Worm (Caenorhabditis elegans) whole organism, late embryonic: ENCODE measurements around the gene pals-32.

Source experiments
- C08G9.2 ChIP-seq: sonication (generic microtip); optimal IDR thresholded peaks from 2 replicates; lab custom pipeline; 2016; ENCODE audit warnings: mild to moderate bottlenecking, missing genetic modification characterization, moderate library complexity, missing compliant biosample characterization
- F13H6.1 ChIP-seq: sonication (generic microtip); optimal IDR thresholded peaks from 2 replicates; lab custom pipeline; 2016; ENCODE audit warnings: missing genetic modification characterization, missing compliant biosample characterization
- K09A11.1 ChIP-seq: sonication (generic microtip); optimal IDR thresholded peaks from 2 replicates; lab custom pipeline; 2017; ENCODE audit warnings: antibody characterized with exemption, mild to moderate bottlenecking, missing genetic modification characterization, missing compliant biosample characterization; ENCODE audit not compliant: insufficient read depth
- Y22D7AL.16 ChIP-seq: sonication (generic microtip); optimal IDR thresholded peaks from 2 replicates; lab custom pipeline; 2016; ENCODE audit warnings: missing genetic modification characterization, missing compliant biosample characterization
- ahr-1 ChIP-seq: sonication (generic microtip); optimal IDR thresholded peaks from 2 replicates; lab custom pipeline; 2016; ENCODE audit warnings: missing genetic modification characterization, missing compliant biosample characterization
- ama-1 ChIP-seq: fragments of 150-350 bp; optimal IDR thresholded peaks from 2 replicates; lab custom pipeline; 2014
- ceh-14 ChIP-seq: sonication (generic microtip); optimal IDR thresholded peaks from 2 replicates; lab custom pipeline; 2016; ENCODE audit warnings: missing genotype, missing genetic modification characterization, missing compliant biosample characterization
- ceh-18 ChIP-seq: sonication (generic microtip); optimal IDR thresholded peaks from 2 replicates; lab custom pipeline; 2016; ENCODE audit warnings: missing genetic modification characterization, missing compliant biosample characterization
- ceh-24 ChIP-seq: sonication (generic microtip); optimal IDR thresholded peaks from 2 replicates; lab custom pipeline; 2016; ENCODE audit warnings: mild to moderate bottlenecking, missing genetic modification characterization, missing compliant biosample characterization
- ceh-30 ChIP-seq: fragments of 150-350 bp; optimal IDR thresholded peaks from 2 replicates; lab custom pipeline; 2014; ENCODE audit warnings: missing biosample characterization, missing genetic modification characterization
- ceh-45 ChIP-seq: fragments of 200-800 bp; sonication (Bioruptor generic); IDR thresholded peaks from 2 replicates; pipeline ENCODE4 v1.3.6; 2022; ENCODE audit warnings: missing genetic modification reagents, missing genetic modification characterization, missing compliant biosample characterization
- ceh-48 ChIP-seq: sonication (generic microtip); optimal IDR thresholded peaks from 2 replicates; lab custom pipeline; 2016; ENCODE audit warnings: missing genetic modification characterization, inconsistent platforms, missing compliant biosample characterization
- ceh-9 ChIP-seq: sonication (generic microtip); optimal IDR thresholded peaks from 2 replicates; lab custom pipeline; 2016; ENCODE audit warnings: mild to moderate bottlenecking, missing genetic modification characterization, inconsistent platforms, missing compliant biosample characterization
- che-1 ChIP-seq: sonication (generic microtip); optimal IDR thresholded peaks from 2 replicates; lab custom pipeline; 2016; ENCODE audit warnings: mild to moderate bottlenecking, missing genetic modification characterization, missing compliant biosample characterization
- elt-2 ChIP-seq: sonication (generic microtip); optimal IDR thresholded peaks from 2 replicates; lab custom pipeline; 2016; ENCODE audit warnings: missing genetic modification reagents, missing genetic modification characterization, missing compliant biosample characterization
- ets-4 ChIP-seq: sonication (generic microtip); optimal IDR thresholded peaks from 2 replicates; lab custom pipeline; 2016; ENCODE audit warnings: missing genetic modification characterization, missing compliant biosample characterization
- eyg-1 ChIP-seq: sonication (generic microtip); optimal IDR thresholded peaks from 2 replicates; lab custom pipeline; 2016; ENCODE audit warnings: missing genotype, missing genetic modification characterization, missing compliant biosample characterization
- fax-1 ChIP-seq: sonication (generic microtip); optimal IDR thresholded peaks from 2 replicates; lab custom pipeline; 2016; ENCODE audit warnings: missing genotype, missing genetic modification characterization, missing compliant biosample characterization
- fkh-6 ChIP-seq: sonication (generic microtip); optimal IDR thresholded peaks from 2 replicates; lab custom pipeline; 2016; ENCODE audit warnings: missing genetic modification characterization, missing compliant biosample characterization
- gmeb-2 ChIP-seq: sonication (generic microtip); optimal IDR thresholded peaks from 2 replicates; lab custom pipeline; 2016; ENCODE audit warnings: missing genetic modification characterization, inconsistent platforms, missing compliant biosample characterization
- hlh-15 ChIP-seq: sonication (generic microtip); optimal IDR thresholded peaks from 2 replicates; lab custom pipeline; 2016; ENCODE audit warnings: missing genetic modification characterization, missing compliant biosample characterization
- hlh-30 ChIP-seq: sonication (generic microtip); optimal IDR thresholded peaks from 2 replicates; lab custom pipeline; 2017; ENCODE audit warnings: antibody characterized with exemption, missing genetic modification characterization, missing compliant biosample characterization; ENCODE audit not compliant: insufficient read depth
- lim-6 ChIP-seq: sonication (generic microtip); optimal IDR thresholded peaks from 2 replicates; lab custom pipeline; 2016; ENCODE audit warnings: missing genetic modification characterization, missing compliant biosample characterization
- lin-11 ChIP-seq: fragments of 200-800 bp; sonication (Bioruptor generic); optimal IDR thresholded peaks from 2 replicates; lab custom pipeline; 2018; ENCODE audit warnings: mild to moderate bottlenecking, missing genetic modification characterization, missing compliant biosample characterization
- nfya-1 ChIP-seq: sonication (generic microtip); optimal IDR thresholded peaks from 2 replicates; lab custom pipeline; 2017; ENCODE audit warnings: missing genetic modification characterization, mild to moderate bottlenecking, missing compliant biosample characterization, antibody characterized with exemption, moderate library complexity
- nhr-11 ChIP-seq: fragments of 150-350 bp; optimal IDR thresholded peaks from 2 replicates; lab custom pipeline; 2014; ENCODE audit warnings: missing biosample characterization, missing genetic modification characterization
- nhr-232 ChIP-seq: sonication (generic microtip); optimal IDR thresholded peaks from 2 replicates; lab custom pipeline; 2016; ENCODE audit warnings: missing genetic modification characterization, missing compliant biosample characterization
- npax-4 ChIP-seq: sonication (generic microtip); optimal IDR thresholded peaks from 2 replicates; lab custom pipeline; 2016; ENCODE audit warnings: missing genetic modification characterization, missing compliant biosample characterization
- odd-2 ChIP-seq: sonication (generic microtip); optimal IDR thresholded peaks from 2 replicates; lab custom pipeline; 2017; ENCODE audit warnings: antibody characterized with exemption, mild to moderate bottlenecking, missing genetic modification characterization, missing compliant biosample characterization
- pax-1 ChIP-seq: fragments of 150-350 bp; optimal IDR thresholded peaks from 2 replicates; lab custom pipeline; 2014; ENCODE audit warnings: missing biosample characterization, missing genetic modification characterization
- pha-2 ChIP-seq: sonication (generic microtip); optimal IDR thresholded peaks from 2 replicates; lab custom pipeline; 2017; ENCODE audit warnings: mild to moderate bottlenecking, missing genetic modification characterization, missing compliant biosample characterization
- pha-4 ChIP-seq: fragments of 150-350 bp; optimal IDR thresholded peaks from 2 replicates; lab custom pipeline; 2018; ENCODE audit warnings: missing biosample characterization, missing genetic modification reagents, missing genetic modification characterization
- pqm-1 ChIP-seq: sonication (generic microtip); optimal IDR thresholded peaks from 2 replicates; lab custom pipeline; 2016; ENCODE audit warnings: missing genetic modification characterization, missing compliant biosample characterization
- ref-2 ChIP-seq: sonication (generic microtip); optimal IDR thresholded peaks from 2 replicates; lab custom pipeline; 2016; ENCODE audit warnings: missing genetic modification characterization, missing compliant biosample characterization
- rnt-1 ChIP-seq: sonication (generic microtip); optimal IDR thresholded peaks from 2 replicates; lab custom pipeline; 2016; ENCODE audit warnings: missing genetic modification characterization, missing compliant biosample characterization
- sox-4 ChIP-seq: sonication (generic microtip); optimal IDR thresholded peaks from 2 replicates; lab custom pipeline; 2017; ENCODE audit warnings: mild to moderate bottlenecking, missing genetic modification characterization, inconsistent platforms, missing compliant biosample characterization
- syd-9 ChIP-seq: sonication (generic microtip); optimal IDR thresholded peaks from 2 replicates; lab custom pipeline; 2016; ENCODE audit warnings: mild to moderate bottlenecking, missing genetic modification characterization, moderate library complexity, missing compliant biosample characterization
- ttx-3 ChIP-seq: sonication (generic microtip); optimal IDR thresholded peaks from 2 replicates; lab custom pipeline; 2016; ENCODE audit warnings: missing genetic modification reagents, missing genetic modification characterization, missing compliant biosample characterization
- unc-3 ChIP-seq, 2 experiments: fragments of 200-800 bp in 1 of 2; sonication (Bioruptor generic) in 1 of 2; sonication (generic microtip) in 1 of 2; conservative IDR thresholded peaks in 1 of 2; optimal IDR thresholded peaks in 1 of 2; 2 replicates each; pipeline versions ENCODE4 v1.3.6 to Lab custom; 2016 to 2022; ENCODE audit warnings: missing compliant biosample characterization in 2 of 2, missing genetic modification characterization in 2 of 2, missing genetic modification reagents in 1 of 2
- unc-42 ChIP-seq: sonication (generic microtip); optimal IDR thresholded peaks from 2 replicates; lab custom pipeline; 2016; ENCODE audit warnings: missing genotype, missing genetic modification characterization, missing compliant biosample characterization
- unc-86 ChIP-seq: sonication (generic microtip); optimal IDR thresholded peaks from 2 replicates; lab custom pipeline; 2016; ENCODE audit warnings: missing genetic modification characterization, missing compliant biosample characterization
- zip-5 ChIP-seq: sonication (generic microtip); optimal IDR thresholded peaks from 2 replicates; lab custom pipeline; 2016; ENCODE audit warnings: missing genetic modification characterization, missing compliant biosample characterization
- ztf-16 ChIP-seq: sonication (generic microtip); optimal IDR thresholded peaks from 2 replicates; lab custom pipeline; 2017; ENCODE audit warnings: missing genetic modification characterization, missing compliant biosample characterization

Gene pals-32

DNA sequence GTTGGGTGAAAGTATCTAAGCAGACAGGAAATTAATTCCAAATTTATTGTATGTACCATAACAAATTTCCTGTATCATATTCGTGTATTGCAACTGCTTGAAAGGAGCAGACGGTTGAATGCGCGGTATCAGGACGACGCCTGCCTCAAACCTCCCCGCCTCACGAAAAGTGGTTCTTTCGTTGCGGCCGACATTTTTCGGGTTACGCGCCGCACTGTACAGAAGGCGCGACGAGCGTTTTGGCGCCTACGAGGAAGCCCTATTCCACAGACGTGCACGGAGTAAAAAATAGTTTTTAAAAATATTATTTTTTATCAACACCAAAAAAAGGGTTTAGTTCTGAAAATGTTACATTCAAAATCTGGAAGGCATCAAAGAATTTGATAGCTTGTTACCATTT is 23.7 kb downstream of the pals-32 start:
- TF ChIP-seq ets-4 (tag; lab: Kevin White, UChicago) = no peak
- TF ChIP-seq che-1 (tag; lab: Kevin White, UChicago) = no peak
- TF ChIP-seq F13H6.1 = no peak
- no peak for TF ChIP-seq hlh-15

DNA sequence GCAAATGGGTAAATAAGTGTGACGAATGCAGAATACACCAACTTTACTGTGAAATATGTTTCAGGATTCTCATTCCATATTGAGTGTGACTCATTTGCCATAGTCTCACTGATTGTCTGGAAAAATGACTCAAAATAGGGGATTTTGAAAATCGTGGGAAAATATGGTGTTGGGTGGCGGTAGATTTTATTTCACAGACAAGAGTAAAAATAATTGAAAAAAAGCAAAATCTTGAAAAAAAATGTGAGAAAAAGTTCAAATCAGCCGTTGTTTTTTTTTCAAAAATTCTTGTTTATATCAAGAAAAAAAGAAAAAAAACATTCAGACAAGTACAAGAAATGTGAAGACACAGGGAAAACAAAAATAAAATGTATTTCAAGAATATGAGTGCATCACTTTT is 26.2 kb downstream of the pals-32 start, which contains the start of gene srh-38:
Gene srh-38, minus strand, starts transcription at position 101 of the 400 bp plus-strand sequence.
- TF ChIP-seq che-1 (tag; lab: Kevin White, UChicago) = no peak
- no peak for TF ChIP-seq unc-42
- TF ChIP-seq unc-86 (tag; lab: Kevin White, UChicago) = no peak
- no peak for TF ChIP-seq K09A11.1
- TF ChIP-seq F13H6.1 = no peak
- TF ChIP-seq Y22D7AL.16 (tag; lab: Kevin White, UChicago) = no peak
- TF ChIP-seq ceh-9 (tag; lab: Kevin White, UChicago) = no peak
- TF ChIP-seq ttx-3 (tag; lab: Kevin White, UChicago) = no peak
- TF ChIP-seq ceh-18 (tag; lab: Kevin White, UChicago) = no peak
- TF ChIP-seq ceh-24 (tag; lab: Kevin White, UChicago) = no peak
- TF ChIP-seq npax-4 (tag; lab: Kevin White, UChicago) = no peak
- TF ChIP-seq ama-1 (lab: Kevin White, UChicago) = no peak
- no peak for TF ChIP-seq nfya-1 (tag; lab: Kevin White, UChicago)
- TF ChIP-seq fkh-6 (tag; lab: Kevin White, UChicago) = no peak
- no peak for TF ChIP-seq fax-1
- TF ChIP-seq ceh-14 (tag; lab: Kevin White, UChicago) = no peak
- no peak for TF ChIP-seq pha-4 (tag; lab: Kevin White, UChicago)
- no peak for TF ChIP-seq ceh-30 (tag; lab: Kevin White, UChicago)
- no peak for TF ChIP-seq gmeb-2 (tag; lab: Kevin White, UChicago)
- TF ChIP-seq syd-9 (tag; lab: Kevin White, UChicago) = no peak

DNA sequence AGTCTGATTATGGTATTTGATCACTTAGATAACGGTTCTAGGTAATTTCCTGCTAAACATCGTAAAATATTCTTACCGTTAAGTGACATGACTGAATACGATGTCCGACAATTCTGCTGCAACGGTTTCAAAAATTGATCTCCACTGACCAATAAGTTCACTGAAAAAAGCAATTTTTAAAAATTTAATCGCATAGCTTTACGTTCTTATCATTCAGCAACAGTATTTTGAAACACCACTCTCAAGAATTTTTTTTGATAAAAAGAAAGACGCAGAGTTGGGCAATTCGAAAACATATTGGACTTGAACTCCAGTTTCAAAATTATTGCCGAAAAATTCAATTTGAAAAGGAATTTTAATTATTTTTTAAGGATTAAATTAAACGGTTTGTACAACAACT is 31.1 kb downstream of the pals-32 start, which contains the start of gene C31B8.12:
Gene C31B8.12, minus strand, starts transcription at position 101 of the 400 bp plus-strand sequence.
- TF ChIP-seq lim-6 (no peak), lin-11 (tag; lab: Kevin White, UChicago) (no peak), C08G9.2 (tag; lab: Kevin White, UChicago) (no peak), ceh-24 (tag; lab: Kevin White, UChicago) (no peak), ahr-1 (tag; lab: Kevin White, UChicago) (no peak), ama-1 (lab: Kevin White, UChicago) (no peak), nhr-232 (tag; lab: Kevin White, UChicago) (no peak), ceh-45 (no peak), rnt-1 (tag; lab: Kevin White, UChicago) (no peak), hlh-15 (no peak), ref-2 (tag; lab: Kevin White, UChicago) (no peak), npax-4 (tag; lab: Kevin White, UChicago) (no peak), pqm-1 (no peak), nhr-11 (tag; lab: Kevin White, UChicago) (no peak), elt-2 (tag; lab: Kevin White, UChicago) (no peak)

DNA sequence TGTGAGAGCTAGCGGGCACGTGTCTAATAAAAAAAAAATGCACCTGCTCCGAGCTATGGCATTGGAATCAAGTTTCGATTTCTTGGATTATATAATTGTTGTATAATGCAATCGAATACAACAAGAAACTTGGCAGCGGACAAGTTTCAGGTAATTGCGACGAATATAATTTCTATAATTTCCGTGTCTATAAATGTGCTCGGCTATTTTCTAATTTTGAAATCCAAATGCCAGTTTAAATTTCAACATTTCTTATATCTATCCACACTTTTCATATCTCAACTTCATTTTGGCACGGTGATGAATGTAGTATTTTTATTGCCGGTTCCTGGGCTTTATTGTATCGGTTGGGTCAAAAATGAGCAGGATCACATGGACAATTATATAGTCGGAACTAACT is 33.3 kb downstream of the pals-32 start, which contains the start of gene C31B8.16:
Gene C31B8.16, plus strand, starts transcription at position 301 of the 400 bp plus-strand sequence.
- TF ChIP-seq ceh-48 (tag; lab: Kevin White, UChicago) = no peak

DNA sequence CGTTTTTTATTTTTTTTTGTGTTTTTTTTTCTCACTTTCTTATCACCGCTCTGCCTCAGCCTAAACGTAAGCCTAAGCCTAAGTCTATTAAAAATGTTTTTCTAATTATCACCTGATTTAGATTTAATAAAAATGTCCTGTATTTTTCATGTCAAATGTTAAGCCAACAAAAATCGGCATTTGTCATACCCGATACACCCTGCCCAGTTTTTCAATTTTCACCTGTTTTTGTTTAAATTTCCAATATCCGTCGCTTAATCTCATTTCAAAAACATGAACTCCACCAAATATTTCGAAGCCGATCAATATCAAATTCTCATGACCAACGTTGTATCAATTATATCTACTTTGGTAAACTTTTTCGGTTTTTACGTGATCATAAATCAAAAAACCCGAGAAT is 34.8 kb downstream of the pals-32 start, which contains the start of gene C31B8.1:
Gene C31B8.1, plus strand, starts transcription at position 301 of the 400 bp plus-strand sequence.
- no peak for TF ChIP-seq lin-11 (tag; lab: Kevin White, UChicago)
- TF ChIP-seq K09A11.1 = no peak
- TF ChIP-seq zip-5 (tag; lab: Kevin White, UChicago) = no peak
- no peak for TF ChIP-seq lim-6
- TF ChIP-seq pha-2 (tag; lab: Kevin White, UChicago) = no peak
- TF ChIP-seq ceh-14 (tag; lab: Kevin White, UChicago) = no peak
- no peak for TF ChIP-seq sox-4 (tag; lab: Kevin White, UChicago)
- no peak for TF ChIP-seq ama-1 (lab: Kevin White, UChicago)
- TF ChIP-seq ztf-16 = no peak
- no peak for TF ChIP-seq pax-1
- TF ChIP-seq ets-4 (tag; lab: Kevin White, UChicago) = no peak
- no peak for TF ChIP-seq unc-3 (GFP tag; conservative IDR thresholded peaks at IDR 0.05; lab: Robert Waterston, UW)
- no peak for TF ChIP-seq unc-3 (tag; optimal IDR thresholded peaks at IDR 0.05; lab: Kevin White, UChicago)
- TF ChIP-seq che-1 (tag; lab: Kevin White, UChicago) = no peak
- no peak for TF ChIP-seq odd-2 (tag; lab: Kevin White, UChicago)
- TF ChIP-seq hlh-30 (tag; lab: Kevin White, UChicago) = no peak
- TF ChIP-seq nhr-232 (tag; lab: Kevin White, UChicago) = no peak
- no peak for TF ChIP-seq eyg-1 (tag; lab: Kevin White, UChicago)
- TF ChIP-seq ceh-30 (tag; lab: Kevin White, UChicago) = no peak
- TF ChIP-seq Y22D7AL.16 (tag; lab: Kevin White, UChicago) = no peak
